Worm (Caenorhabditis elegans): Measurements from ENCODE around the gene ubh-2.

The ubh-2 gene

ce11 chrV:6546450-6547171 lies 37.0 kb upstream of the ubh-2 start, which contains the start of gene dre-1:
dre-1 (minus strand) TSS chrV:6546500.
- TF ChIP-seq klf-2 (GFP tag; conservative IDR thresholded peaks at IDR 0.05) (no peak), T22C8.4 (GFP tag; IDR thresholded peaks at IDR 0.05) (no peak), flt-1 (GFP tag; IDR thresholded peaks at IDR 0.05) (no peak), cog-1 (tag; optimal IDR thresholded peaks at IDR 0.05) (no peak), ztf-29 (GFP tag; IDR thresholded peaks at IDR 0.05) (no peak), tab-1 (GFP tag; IDR thresholded peaks at IDR 0.05) (no peak)

- TF ChIP-seq flt-1 (GFP tag; IDR thresholded peaks at IDR 0.05), result 0 out of 2 replicates have a peak, but pooled peaks have one; percentile 6
- no peak for TF ChIP-seq T22C8.4 (GFP tag; IDR thresholded peaks at IDR 0.05)
- no peak for TF ChIP-seq tab-1 (GFP tag; IDR thresholded peaks at IDR 0.05)
- no peak for TF ChIP-seq ztf-29 (GFP tag; IDR thresholded peaks at IDR 0.05)
Measured at ce11 chrV:6544999-6545398, 35.4 kb upstream of the ubh-2 start.

ce11 chrV:6541875-6542274 lies 32.3 kb upstream of the ubh-2 start:
- TF ChIP-seq ztf-23 (GFP tag; IDR thresholded peaks at IDR 0.05), result 0 out of 2 replicates have a peak, but pooled peaks have one; percentile 19
- peak; percentile 21 for TF ChIP-seq cog-1 (tag; optimal IDR thresholded peaks at IDR 0.05)
- TF ChIP-seq ztf-29 (GFP tag; IDR thresholded peaks at IDR 0.05), result no peak

- TF ChIP-seq med-1 (GFP tag; optimal IDR thresholded peaks at IDR 0.05; ENCODE audit: insufficient read depth) (no peak), flt-1 (GFP tag; IDR thresholded peaks at IDR 0.05) (0 out of 2 replicates have a peak, but pooled peaks have one; percentile 42)
Measured at ce11 chrV:6538323-6538722, 28.7 kb upstream of the ubh-2 start.

- TF ChIP-seq tab-1 (GFP tag; IDR thresholded peaks at IDR 0.05), result no peak
- TF ChIP-seq flt-1 (GFP tag; IDR thresholded peaks at IDR 0.05), result no peak
- TF ChIP-seq cog-1 (tag; optimal IDR thresholded peaks at IDR 0.05), result no peak
Measured at ce11 chrV:6533030-6533429, 23.4 kb upstream of the ubh-2 start, which contains the start of gene hpo-26. hpo-26 (minus strand) TSS chrV:6533060.

- no peak for TF ChIP-seq klf-2 (GFP tag; conservative IDR thresholded peaks at IDR 0.05)
- TF ChIP-seq tab-1 (GFP tag; IDR thresholded peaks at IDR 0.05), result no peak
- TF ChIP-seq med-1 (GFP tag; optimal IDR thresholded peaks at IDR 0.05; ENCODE audit: insufficient read depth), result no peak
Measured at ce11 chrV:6524757-6525156, 15.1 kb upstream of the ubh-2 start, which contains the start of gene acs-1. acs-1 (plus strand) TSS chrV:6524989.

- TF ChIP-seq tab-1 (GFP tag; IDR thresholded peaks at IDR 0.05), result no peak
- no peak for TF ChIP-seq med-1 (GFP tag; optimal IDR thresholded peaks at IDR 0.05; ENCODE audit: insufficient read depth)
- no peak for TF ChIP-seq ztf-29 (GFP tag; IDR thresholded peaks at IDR 0.05)
- TF ChIP-seq flt-1 (GFP tag; IDR thresholded peaks at IDR 0.05), result no peak
- no peak for TF ChIP-seq ref-1 (GFP tag; conservative IDR thresholded peaks at IDR 0.05)
- no peak for TF ChIP-seq klf-2 (GFP tag; conservative IDR thresholded peaks at IDR 0.05)
- no peak for TF ChIP-seq T22C8.4 (GFP tag; IDR thresholded peaks at IDR 0.05)
- no peak for TF ChIP-seq cog-1 (tag; optimal IDR thresholded peaks at IDR 0.05)
- TF ChIP-seq ztf-23 (GFP tag; IDR thresholded peaks at IDR 0.05), result no peak
Measured at ce11 chrV:6522879-6523497, 13.4 kb upstream of the ubh-2 start.

- TF ChIP-seq ztf-23 (GFP tag; IDR thresholded peaks at IDR 0.05), result no peak
- no peak for TF ChIP-seq flt-1 (GFP tag; IDR thresholded peaks at IDR 0.05)
Measured at ce11 chrV:6520385-6521080, 10.9 kb upstream of the ubh-2 start, which contains the start of the genes F46E10.2 and F46E10.18. F46E10.2 (plus strand) TSS chrV:6520435. F46E10.18 (plus strand) TSS chrV:6521030.

ce11 chrV:6518225-6518396 lies 8.5 kb upstream of the ubh-2 start, which contains the start of gene F46E10.3:
F46E10.3 (plus strand) TSS chrV:6518297.
- no peak for TF ChIP-seq T22C8.4 (GFP tag; IDR thresholded peaks at IDR 0.05)
- TF ChIP-seq ztf-23 (GFP tag; IDR thresholded peaks at IDR 0.05), result no peak
- TF ChIP-seq ref-1 (GFP tag; conservative IDR thresholded peaks at IDR 0.05), result no peak
- TF ChIP-seq med-1 (GFP tag; optimal IDR thresholded peaks at IDR 0.05; ENCODE audit: insufficient read depth), result no peak
- no peak for TF ChIP-seq ztf-29 (GFP tag; IDR thresholded peaks at IDR 0.05)
- no peak for TF ChIP-seq klf-2 (GFP tag; conservative IDR thresholded peaks at IDR 0.05)
- TF ChIP-seq tab-1 (GFP tag; IDR thresholded peaks at IDR 0.05), result no peak
- no peak for TF ChIP-seq flt-1 (GFP tag; IDR thresholded peaks at IDR 0.05)
- TF ChIP-seq cog-1 (tag; optimal IDR thresholded peaks at IDR 0.05), result no peak

- TF ChIP-seq flt-1 (GFP tag; IDR thresholded peaks at IDR 0.05), result no peak
- TF ChIP-seq cog-1 (tag; optimal IDR thresholded peaks at IDR 0.05), result no peak
- no peak for TF ChIP-seq ztf-23 (GFP tag; IDR thresholded peaks at IDR 0.05)
- TF ChIP-seq ref-1 (GFP tag; conservative IDR thresholded peaks at IDR 0.05), result no peak
- no peak for TF ChIP-seq T22C8.4 (GFP tag; IDR thresholded peaks at IDR 0.05)
- TF ChIP-seq tab-1 (GFP tag; IDR thresholded peaks at IDR 0.05), result no peak
- no peak for TF ChIP-seq med-1 (GFP tag; optimal IDR thresholded peaks at IDR 0.05; ENCODE audit: insufficient read depth)
- no peak for TF ChIP-seq klf-2 (GFP tag; conservative IDR thresholded peaks at IDR 0.05)
- TF ChIP-seq ztf-29 (GFP tag; IDR thresholded peaks at IDR 0.05), result no peak
Measured at ce11 chrV:6517305-6518224, 7.9 kb upstream of the ubh-2 start.
